Fruit fly (Drosophila melanogaster): ENCODE results near the gene CG42853.

CG42853 gene

DNA sequence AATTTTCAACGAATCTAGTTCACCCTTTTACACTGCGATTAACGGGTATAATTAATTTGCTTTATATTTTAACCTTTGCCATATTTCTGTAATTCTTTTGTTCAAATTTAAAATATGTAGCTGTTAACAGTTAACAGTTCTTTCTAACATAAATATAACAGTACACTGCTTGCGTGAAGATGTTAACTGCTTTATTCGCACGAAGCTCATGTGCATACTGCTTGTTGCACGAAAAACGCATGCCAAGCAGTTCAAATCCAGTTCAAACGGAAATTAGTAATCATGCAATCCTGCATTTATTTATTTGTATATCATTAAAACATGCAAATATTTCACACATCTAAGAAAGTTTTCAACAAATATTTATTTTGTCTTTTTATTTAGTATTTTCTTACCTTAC is 33.8 kb downstream of the CG42853 start (continued):
- no peak for TF ChIP-seq lov (optimal IDR thresholded peaks at IDR 0.05)
- TF ChIP-seq lov (GFP tag; IDR thresholded peaks at IDR 0.05), result no peak
- no peak for TF ChIP-seq Sin3A (optimal IDR thresholded peaks at IDR 0.05)
- no peak for TF ChIP-seq CG11456 (GFP tag; IDR thresholded peaks at IDR 0.05)
- no peak for TF ChIP-seq Bteb2 (GFP tag; optimal IDR thresholded peaks at IDR 0.05)
- TF ChIP-seq GATAe (GFP tag; conservative IDR thresholded peaks at IDR 0.05), result no peak
- TF ChIP-seq tup (GFP tag; optimal IDR thresholded peaks at IDR 0.05), result no peak
- TF ChIP-seq Lim3 (GFP tag; IDR thresholded peaks at IDR 0.05), result no peak
- TF ChIP-seq CG31365 (tag; optimal IDR thresholded peaks at IDR 0.05), result peak; percentile 99
- peak; percentile 15 for TF ChIP-seq gem (tag; optimal IDR thresholded peaks at IDR 0.05)
- TF ChIP-seq kay (GFP tag; optimal IDR thresholded peaks at IDR 0.05), result no peak
- peak; percentile 47; the same call in 2 of the 3 replicates for TF ChIP-seq HLH4C (GFP tag; IDR thresholded peaks at IDR 0.05; ENCODE audit: partially characterized antibody)
- no peak for TF ChIP-seq CG1832 (GFP tag; optimal IDR thresholded peaks at IDR 0.05)
- TF ChIP-seq CG18764 (GFP tag; optimal IDR thresholded peaks at IDR 0.05), result no peak
- no peak for TF ChIP-seq CG3847 (GFP tag; IDR thresholded peaks at IDR 0.05)
- no peak for TF ChIP-seq zen2 (GFP tag; IDR thresholded peaks at IDR 0.05; ENCODE audit: partially characterized antibody)
- no peak for TF ChIP-seq CkIIα-i1 (GFP tag; IDR thresholded peaks at IDR 0.05)
- no peak for TF ChIP-seq CG7357 (GFP tag; IDR thresholded peaks at IDR 0.05)
- TF ChIP-seq tna (GFP tag; IDR thresholded peaks at IDR 0.05; ENCODE audit: partially characterized antibody), result no peak
- no peak for TF ChIP-seq CG14050 (GFP tag; IDR thresholded peaks at IDR 0.05)
- no peak for TF ChIP-seq CG33213 (GFP tag; optimal IDR thresholded peaks at IDR 0.05)
- no peak for TF ChIP-seq dati (GFP tag; IDR thresholded peaks at IDR 0.05)
- no peak for TF ChIP-seq CG5180 (GFP tag; optimal IDR thresholded peaks at IDR 0.05)
- TF ChIP-seq crol (GFP tag; IDR thresholded peaks at IDR 0.05), result no peak
- peak; percentile 65 for TF ChIP-seq CG1603 (tag; optimal IDR thresholded peaks at IDR 0.05)
- no peak for TF ChIP-seq CG4360 (GFP tag; IDR thresholded peaks at IDR 0.05)
- no peak for TF ChIP-seq gce (GFP tag; IDR thresholded peaks at IDR 0.05)
- no peak for TF ChIP-seq CG8359 (GFP tag; optimal IDR thresholded peaks at IDR 0.05; ENCODE audit: borderline replicate concordance)
- TF ChIP-seq CG11560 (tag; IDR thresholded peaks at IDR 0.05), result no peak
- TF ChIP-seq CG8290 (GFP tag; optimal IDR thresholded peaks at IDR 0.05), result peak; percentile 78
- TF ChIP-seq CG8290 (tag; optimal IDR thresholded peaks at IDR 0.05), result peak in 1 of 2 experiments; percentile 88
- TF ChIP-seq CG15073 (GFP tag; optimal IDR thresholded peaks at IDR 0.05), result no peak
- TF ChIP-seq cas (GFP tag; IDR thresholded peaks at IDR 0.05), result no peak
- TF ChIP-seq gsb-n (tag; optimal IDR thresholded peaks at IDR 0.05), result peak; percentile 25
- no peak for TF ChIP-seq Dll (GFP tag; IDR thresholded peaks at IDR 0.05; ENCODE audit: partially characterized antibody)
- TF ChIP-seq Xbp1 (GFP tag; optimal IDR thresholded peaks at IDR 0.05), result no peak
- TF ChIP-seq Deaf1 (tag; optimal IDR thresholded peaks at IDR 0.05), result no peak
- TF ChIP-seq CG4854 (GFP tag; optimal IDR thresholded peaks at IDR 0.05), result no peak
- TF ChIP-seq gcm (GFP tag; optimal IDR thresholded peaks at IDR 0.05), result no peak
- TF ChIP-seq otp (GFP tag; IDR thresholded peaks at IDR 0.05), result no peak
- peak in 1 of 2 experiments; percentile 99 for TF ChIP-seq Eip74EF (GFP tag; optimal IDR thresholded peaks at IDR 0.05)
- TF ChIP-seq CG4820 (GFP tag; optimal IDR thresholded peaks at IDR 0.05), result no peak
- peak; percentile 18; the same call in 1 of the 2 replicates for TF ChIP-seq nerfin-2 (GFP tag; IDR thresholded peaks at IDR 0.05; ENCODE audit: partially characterized antibody)
- TF ChIP-seq pros (GFP tag; optimal IDR thresholded peaks at IDR 0.05), result no peak
- peak; percentile 43; the same call in 1 of the 3 replicates for TF ChIP-seq CG16813 (GFP tag; IDR thresholded peaks at IDR 0.05; ENCODE audit: partially characterized antibody)
- TF ChIP-seq Lhr (GFP tag; optimal IDR thresholded peaks at IDR 0.05), result peak; percentile 53
- TF ChIP-seq CG10267 (tag; optimal IDR thresholded peaks at IDR 0.05), result no peak
- no peak for TF ChIP-seq ftz-f1 (GFP tag; optimal IDR thresholded peaks at IDR 0.05)
- no peak for TF ChIP-seq CG6689 (GFP tag; IDR thresholded peaks at IDR 0.05)
- no peak for TF ChIP-seq cg (GFP tag; optimal IDR thresholded peaks at IDR 0.05)
- no peak for TF ChIP-seq CG33557 (GFP tag; optimal IDR thresholded peaks at IDR 0.05)
- TF ChIP-seq CG14965 (GFP tag; optimal IDR thresholded peaks at IDR 0.05; ENCODE audit: borderline replicate concordance), result no peak

Data from whole organism, embryonic.